Worm (Caenorhabditis elegans) whole organism, early embryonic: ENCODE data around the gene Y41E3.7.

Experiments used
- ama-1 ChIP-seq: fragments of 150-350 bp; optimal IDR thresholded peaks from 2 replicates; lab custom pipeline; 2014
- ceh-36 ChIP-seq: sonication (generic microtip); optimal IDR thresholded peaks from 2 replicates; lab custom pipeline; 2016; ENCODE audit warnings: missing genetic modification characterization, inconsistent platforms, missing compliant biosample characterization
- flt-1 ChIP-seq: fragments of 200-800 bp; sonication (Bioruptor generic); IDR thresholded peaks from 2 replicates; pipeline ENCODE4 v1.3.6; 2022; ENCODE audit warnings: missing genetic modification characterization, missing compliant biosample characterization
- hmbx-1 ChIP-seq: sonication (generic microtip); optimal IDR thresholded peaks from 2 replicates; lab custom pipeline; 2016; ENCODE audit warnings: mild to moderate bottlenecking, missing genetic modification characterization, missing compliant biosample characterization
- hnd-1 ChIP-seq: sonication (generic microtip); optimal IDR thresholded peaks from 2 replicates; lab custom pipeline; 2016; ENCODE audit warnings: missing genetic modification characterization, missing compliant biosample characterization
- sea-1 ChIP-seq: fragments of 200-800 bp; sonication (Bioruptor generic); conservative IDR thresholded peaks from 2 replicates; pipeline ENCODE4 v1.3.6; 2022; ENCODE audit warnings: missing genetic modification characterization, missing compliant biosample characterization
- tbx-37 ChIP-seq: fragments of 200-800 bp; sonication (Bioruptor generic); conservative IDR thresholded peaks from 2 replicates; pipeline ENCODE4 v1.3.6; 2022; ENCODE audit warnings: missing genetic modification reagents, missing genetic modification characterization, missing compliant biosample characterization
- tra-4 ChIP-seq: sonication (generic microtip); optimal IDR thresholded peaks from 2 replicates; lab custom pipeline; 2017; ENCODE audit warnings: missing genetic modification characterization, missing compliant biosample characterization

DNA sequence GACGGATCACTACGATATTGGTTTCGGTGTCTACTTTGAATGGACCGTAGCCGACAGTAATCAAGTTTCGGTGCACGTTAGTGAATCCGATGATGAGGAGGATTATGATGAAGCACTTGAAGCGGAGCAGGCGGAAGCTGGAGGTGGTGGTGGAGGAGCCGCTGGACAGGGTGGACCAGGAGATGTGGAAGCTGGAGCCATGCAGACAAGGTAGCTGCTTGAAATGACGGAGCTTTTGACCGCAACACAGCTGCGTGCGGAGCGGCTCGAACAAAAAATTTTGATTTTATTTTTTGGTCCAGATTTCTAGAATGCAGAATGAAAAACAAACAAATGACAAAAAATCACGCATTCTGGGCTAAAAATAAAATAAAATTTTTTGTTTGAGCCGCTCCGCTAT, 10.6 kb downstream of the Y41E3.7 start:
- TF ChIP-seq tbx-37 (GFP tag; lab: Robert Waterston, UW) (no peak), flt-1 (GFP tag; lab: Robert Waterston, UW) (no peak), ama-1 (lab: Kevin White, UChicago) (no peak), ceh-36 (tag; lab: Kevin White, UChicago) (no peak), hmbx-1 (no peak), tra-4 (tag; lab: Kevin White, UChicago) (no peak), sea-1 (no peak), hnd-1 (tag; lab: Kevin White, UChicago) (no peak)
